Fruit fly (Drosophila melanogaster): ENCODE results near the gene csw.
A peak's percentile ranks its signal among the peaks of the same experiment; 100 is the strongest.

csw gene

DNA sequence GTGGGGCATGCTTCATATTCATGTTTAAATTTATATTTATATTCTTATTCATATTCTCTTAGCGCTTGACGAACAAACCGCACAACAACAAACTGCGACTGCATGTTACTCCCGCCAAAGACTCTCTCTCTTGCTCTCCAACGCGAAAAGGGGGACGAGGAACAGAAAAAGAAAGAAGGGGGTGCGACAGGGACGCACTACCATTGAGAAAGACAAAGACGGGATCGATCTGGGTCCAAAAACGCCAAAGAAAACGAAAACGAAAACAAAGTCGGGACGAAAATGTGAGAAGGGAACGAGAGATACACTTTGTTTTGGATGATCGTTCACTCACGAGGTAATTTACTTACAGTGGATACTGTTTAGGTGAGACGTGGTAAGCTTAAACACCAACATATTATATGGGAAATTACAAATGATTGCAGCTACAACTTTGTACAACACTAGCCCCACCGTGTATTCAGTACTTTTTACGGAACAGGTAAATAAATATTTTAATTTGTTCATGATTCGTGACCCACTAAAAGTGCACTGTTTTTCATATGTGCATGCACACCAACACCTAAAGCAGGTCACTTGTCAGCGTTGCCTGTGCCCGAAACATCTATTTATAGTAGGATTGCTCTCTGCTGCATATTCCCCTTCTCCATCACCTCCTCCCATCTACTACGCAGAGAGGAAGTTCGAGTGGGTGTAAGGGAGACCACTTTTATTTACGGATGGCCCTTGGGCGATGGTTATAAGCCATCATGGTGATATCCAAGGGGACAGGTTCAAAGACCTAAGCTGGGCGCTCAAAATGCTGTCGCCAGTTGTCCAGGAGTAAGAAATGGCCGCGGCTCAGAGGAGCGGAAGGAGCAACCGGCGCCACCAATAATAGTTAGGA lies 27.9 kb downstream of the csw start (continued):
- TF ChIP-seq CG13123 (GFP tag; optimal IDR thresholded peaks at IDR 0.05) (no peak), exex (tag; optimal IDR thresholded peaks at IDR 0.05) (no peak), ATbp (GFP tag; optimal IDR thresholded peaks at IDR 0.05) (peak; percentile 28), gcm (GFP tag; optimal IDR thresholded peaks at IDR 0.05) (peak; percentile 23), jumu (GFP tag; optimal IDR thresholded peaks at IDR 0.05) (no peak), danr (GFP tag; IDR thresholded peaks at IDR 0.05) (no peak), CG9609 (GFP tag; optimal IDR thresholded peaks at IDR 0.05) (peak; percentile 2), CG6813 (GFP tag; optimal IDR thresholded peaks at IDR 0.05) (peak; percentile 34), CG11560 (tag; IDR thresholded peaks at IDR 0.05) (no peak), Usf (GFP tag; optimal IDR thresholded peaks at IDR 0.05) (no peak), Nf-YB (GFP tag; optimal IDR thresholded peaks at IDR 0.05) (no peak), Lpt (GFP tag; optimal IDR thresholded peaks at IDR 0.05) (no peak), Camta (GFP tag; optimal IDR thresholded peaks at IDR 0.05) (no peak), Elba2 (GFP tag; optimal IDR thresholded peaks at IDR 0.05) (no peak), Bgb (GFP tag; IDR thresholded peaks at IDR 0.05; ENCODE audit: partially characterized antibody) (no peak), CG10431 (GFP tag; optimal IDR thresholded peaks at IDR 0.05) (no peak), h (optimal IDR thresholded peaks at IDR 0.05) (no peak), MTF-1 (GFP tag; optimal IDR thresholded peaks at IDR 0.05; ENCODE audit: borderline replicate concordance) (no peak), CG4328 (GFP tag; optimal IDR thresholded peaks at IDR 0.05) (no peak), oc (tag; optimal IDR thresholded peaks at IDR 0.05) (no peak), Hr78 (GFP tag; optimal IDR thresholded peaks at IDR 0.05) (peak in 1 of 2 experiments; percentile 10), tio (GFP tag; optimal IDR thresholded peaks at IDR 0.05) (no peak), pho (GFP tag; optimal IDR thresholded peaks at IDR 0.05) (no peak), CG13894 (tag; optimal IDR thresholded peaks at IDR 0.05) (no peak)

DNA sequence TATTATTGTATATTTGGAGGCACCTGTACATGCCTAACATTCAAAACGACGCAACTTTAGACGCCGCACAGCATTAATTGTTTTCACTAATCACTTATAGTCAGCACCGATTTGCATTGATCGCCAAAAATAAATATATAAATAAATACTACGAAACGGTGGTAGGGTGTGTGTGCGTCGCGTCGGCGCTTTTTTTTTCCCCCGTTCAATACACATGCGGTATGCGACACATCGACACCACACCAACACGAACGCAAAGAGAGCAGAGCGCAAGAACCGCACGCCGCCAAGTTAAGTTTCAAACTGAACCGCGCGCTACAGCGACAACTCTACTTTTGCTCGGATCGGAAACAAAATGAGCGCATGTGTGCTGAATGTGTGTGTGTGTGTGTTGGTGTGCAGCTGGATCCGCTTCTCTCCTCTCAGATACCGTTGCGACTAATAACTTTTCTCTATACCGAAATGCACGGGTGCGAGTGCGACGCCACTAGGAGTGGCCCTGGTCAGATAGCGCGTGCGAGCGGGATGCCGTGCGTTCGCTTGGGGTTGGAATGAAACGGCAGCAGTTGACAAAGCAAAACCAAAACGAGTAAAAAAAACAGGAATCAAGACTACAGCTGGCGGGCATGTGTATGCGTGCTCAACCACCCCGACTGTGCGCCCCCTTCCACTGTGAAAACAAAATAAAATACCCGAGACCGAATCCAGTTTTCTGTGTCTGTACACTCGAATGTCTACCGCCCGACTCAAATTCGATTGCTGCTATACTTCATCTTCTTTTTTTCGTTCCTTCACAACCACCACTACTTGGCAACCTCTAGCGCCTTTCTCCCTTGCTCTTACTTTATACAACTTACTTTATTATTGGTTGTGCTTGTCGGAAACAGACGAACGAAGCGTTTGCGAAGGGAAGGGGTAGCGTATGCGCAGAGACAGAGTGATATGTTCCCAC lies 29.3 kb downstream of the csw start, which contains the start of gene ph-d:
Gene ph-d (minus strand): TSS at position 274 of the 952 bp plus-strand sequence.
- TF ChIP-seq Usf (GFP tag; optimal IDR thresholded peaks at IDR 0.05) (peak; percentile 5), cas (GFP tag; IDR thresholded peaks at IDR 0.05) (0 out of 2 replicates have a peak, but pooled peaks have one; percentile 11), Sox100B (GFP tag; optimal IDR thresholded peaks at IDR 0.05) (peak; percentile 60), pho (GFP tag; optimal IDR thresholded peaks at IDR 0.05) (no peak), B-H1 (GFP tag; IDR thresholded peaks at IDR 0.05) (peak; percentile 10; the same call in 1 of the 3 replicates), Deaf1 (tag; optimal IDR thresholded peaks at IDR 0.05) (peak; percentile 84), Ets97D (GFP tag; optimal IDR thresholded peaks at IDR 0.05) (peak; percentile 43), CG32772 (GFP tag; IDR thresholded peaks at IDR 0.05) (0 out of 2 replicates have a peak, but pooled peaks have one; percentile 6), phol (tag; optimal IDR thresholded peaks at IDR 0.05) (peak; percentile 51), CG14965 (GFP tag; optimal IDR thresholded peaks at IDR 0.05; ENCODE audit: borderline replicate concordance) (no peak), crol (GFP tag; IDR thresholded peaks at IDR 0.05) (peak; percentile 72), Sin3A (optimal IDR thresholded peaks at IDR 0.05) (no peak), zen2 (GFP tag; IDR thresholded peaks at IDR 0.05; ENCODE audit: partially characterized antibody) (no peak), Dek (tag; optimal IDR thresholded peaks at IDR 0.05) (peak; percentile 29), Hr3 (GFP tag; optimal IDR thresholded peaks at IDR 0.05) (no peak), da (GFP tag; optimal IDR thresholded peaks at IDR 0.05) (no peak), BEAF-32 (GFP tag; optimal IDR thresholded peaks at IDR 0.05) (no peak), CG7963 (GFP tag; IDR thresholded peaks at IDR 0.05; ENCODE audit: partially characterized antibody) (0 out of 3 replicates have a peak, but pooled peaks have one; percentile 25), CG8765 (GFP tag; IDR thresholded peaks at IDR 0.05) (0 out of 2 replicates have a peak, but pooled peaks have one; percentile 12), CG10147 (GFP tag; optimal IDR thresholded peaks at IDR 0.05) (no peak), PHDP (tag; optimal IDR thresholded peaks at IDR 0.05) (peak; percentile 52), D (optimal IDR thresholded peaks at IDR 0.05) (peak; percentile 73), D (GFP tag; optimal IDR thresholded peaks at IDR 0.05) (peak; percentile 9), gcm (GFP tag; optimal IDR thresholded peaks at IDR 0.05) (peak; percentile 2), CG11695 (GFP tag; IDR thresholded peaks at IDR 0.05) (peak; percentile 36; the same call in 1 of the 3 replicates)

Measured in whole organism, embryonic.